Worm (Caenorhabditis elegans): ENCODE results near the gene nhr-138.

DNA sequence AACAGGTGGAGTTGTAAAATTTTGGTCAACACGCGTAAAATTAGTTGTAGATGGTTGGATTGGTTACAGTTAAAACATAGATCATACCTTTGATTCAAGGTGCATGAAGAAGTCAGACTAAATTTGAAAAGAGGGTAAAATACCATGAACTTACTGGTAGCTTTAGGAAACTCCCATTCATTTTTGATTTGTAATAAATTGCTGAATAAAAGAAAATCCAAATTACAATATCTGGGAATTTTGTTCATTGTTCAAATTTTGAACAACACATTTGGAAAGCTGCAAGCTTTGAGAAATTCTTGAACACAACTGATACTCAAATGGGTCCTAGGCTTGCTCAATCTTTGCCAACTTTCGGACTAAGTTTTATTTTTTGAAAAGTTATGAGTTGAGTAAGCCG, 47.0 kb upstream of the nhr-138 start:
- no peak for TF ChIP-seq pat-9 (tag; optimal IDR thresholded peaks at IDR 0.05)
- no peak for TF ChIP-seq pqm-1 (tag; optimal IDR thresholded peaks at IDR 0.05)
- TF ChIP-seq che-1 (tag; optimal IDR thresholded peaks at IDR 0.05): no peak
- no peak for TF ChIP-seq pag-3 (tag; optimal IDR thresholded peaks at IDR 0.05; ENCODE audit: borderline replicate concordance)
- no peak for TF ChIP-seq rnt-1 (tag; optimal IDR thresholded peaks at IDR 0.05)
- TF ChIP-seq hlh-15 (tag; optimal IDR thresholded peaks at IDR 0.05): no peak
- no peak for TF ChIP-seq ceh-19 (GFP tag; optimal IDR thresholded peaks at IDR 0.05)
- TF ChIP-seq nhr-11 (tag; optimal IDR thresholded peaks at IDR 0.05): no peak
- TF ChIP-seq syd-9 (tag; optimal IDR thresholded peaks at IDR 0.05): no peak

Data from whole organism, late embryonic.